Worm (Caenorhabditis elegans) whole organism, L1 larva: Measurements from ENCODE around the gene hrg-6.

Experiments
- lin-39 ChIP-seq: fragments of 150-350 bp; optimal IDR thresholded peaks from 2 replicates; lab custom pipeline; 2014; ENCODE audit warnings: missing biosample characterization, missing genetic modification reagents, missing genetic modification characterization
- lir-3 ChIP-seq: sonication (generic microtip); optimal IDR thresholded peaks from 2 replicates; lab custom pipeline; 2016; ENCODE audit warnings: mild to moderate bottlenecking, missing genetic modification characterization, moderate library complexity, missing compliant biosample characterization; ENCODE audit not compliant: poor library complexity
- pag-3 ChIP-seq: sonication (generic microtip); optimal IDR thresholded peaks from 2 replicates; lab custom pipeline; 2017; ENCODE audit warnings: missing genetic modification characterization, mild to moderate bottlenecking, missing compliant biosample characterization, antibody characterized with exemption, borderline replicate concordance; ENCODE audit not compliant: insufficient read depth
- skn-1 ChIP-seq: fragments of 150-350 bp; optimal IDR thresholded peaks from 2 replicates; lab custom pipeline; 2014; ENCODE audit warnings: missing biosample characterization, missing genetic modification characterization

ce11 chrIV:11025941-11026340, 6.4 kb upstream of the hrg-6 start:
- TF ChIP-seq lir-3 (tag; lab: Kevin White, UChicago) (no peak), pag-3 (tag; lab: Kevin White, UChicago) (no peak), skn-1 (no peak), lin-39 (tag; lab: Kevin White, UChicago) (no peak)
